Worm (Caenorhabditis elegans) whole organism, L4 larva: ENCODE data around the gene spe-41.
A peak's percentile ranks its signal among the peaks of the same experiment; 100 is the strongest.
"Not testable (repeated sequence)": the region's sequence is repeated elsewhere in the genome, so short reads cannot be mapped to it uniquely, and the experiment has no call there.

Source experiments
- D1046.2 ChIP-seq: fragments of 200-800 bp; sonication (Bioruptor generic); IDR thresholded peaks from 2 replicates; pipeline ENCODE4 v1.3.6; 2022; ENCODE audit warnings: missing genetic modification characterization, missing compliant biosample characterization
- F26F4.8 ChIP-seq: fragments of 200-800 bp; sonication (Bioruptor generic); conservative IDR thresholded peaks from 2 replicates; pipeline ENCODE4 v1.3.6; 2022; ENCODE audit warnings: missing genetic modification characterization, missing compliant biosample characterization
- F49E8.2 ChIP-seq: sonication (generic microtip); optimal IDR thresholded peaks from 2 replicates; lab custom pipeline; 2016; ENCODE audit warnings: missing compliant biosample characterization, mild to moderate bottlenecking, missing genetic modification characterization, borderline replicate concordance
- Y105C5A.15 ChIP-seq: fragments of 200-800 bp; sonication (Bioruptor generic); IDR thresholded peaks from 2 replicates; pipeline ENCODE4 v1.3.6; 2022; ENCODE audit warnings: missing genetic modification characterization, missing compliant biosample characterization
- Y5F2A.4 ChIP-seq: fragments of 200-800 bp; sonication (Bioruptor generic); optimal IDR thresholded peaks from 2 replicates; lab custom pipeline; 2018; ENCODE audit warnings: mild to moderate bottlenecking, missing genetic modification characterization, missing compliant biosample characterization
- aha-1 ChIP-seq: fragments of 150-350 bp; peaks from one replicate; lab custom pipeline; 2014; ENCODE audit warnings: missing biosample characterization, missing genetic modification characterization
- aly-2 ChIP-seq: sonication (generic microtip); optimal IDR thresholded peaks from 2 replicates; lab custom pipeline; 2018; ENCODE audit warnings: missing biosample characterization, missing genetic modification characterization
- ceh-20 ChIP-seq: fragments of 200-800 bp; sonication (Bioruptor generic); IDR thresholded peaks from 2 replicates; pipeline ENCODE4 v1.3.6; 2022; ENCODE audit warnings: missing genetic modification reagents, missing genetic modification characterization, missing compliant biosample characterization
- ceh-82 ChIP-seq: sonication (generic microtip); optimal IDR thresholded peaks from 2 replicates; lab custom pipeline; 2017; ENCODE audit warnings: missing biosample characterization, missing genetic modification characterization
- ces-1 ChIP-seq: fragments of 150-350 bp; sonication (generic microtip); optimal IDR thresholded peaks from 4 replicates; lab custom pipeline; 2014; ENCODE audit warnings: missing biosample characterization, missing genetic modification reagents, missing genetic modification characterization
- daf-16 ChIP-seq, 3 experiments: sonication (generic microtip); optimal IDR thresholded peaks; 2 replicates each; lab custom pipeline; 2016 to 2017; ENCODE audit warnings: missing genetic modification characterization in 3 of 3, missing genetic modification reagents in 3 of 3, mild to moderate bottlenecking in 2 of 3, missing compliant biosample characterization in 2 of 3, missing biosample characterization in 1 of 3, moderate library complexity in 1 of 3
- dmd-6 ChIP-seq: fragments of 200-800 bp; sonication (Bioruptor generic); IDR thresholded peaks from 2 replicates; pipeline ENCODE4 v1.3.6; 2022; ENCODE audit warnings: missing genetic modification reagents, missing genetic modification characterization, missing compliant biosample characterization
- dmd-9 ChIP-seq: fragments of 200-800 bp; sonication (Bioruptor generic); IDR thresholded peaks from 2 replicates; pipeline ENCODE4 v1.3.6; 2022; ENCODE audit warnings: missing genetic modification reagents, missing genetic modification characterization, missing compliant biosample characterization
- hlh-11 ChIP-seq: fragments of 200-800 bp; sonication (Bioruptor generic); optimal IDR thresholded peaks from 2 replicates; lab custom pipeline; 2018; ENCODE audit warnings: mild to moderate bottlenecking, missing genetic modification characterization, missing compliant biosample characterization
- lin-13 ChIP-seq: fragments of 150-350 bp; optimal IDR thresholded peaks from 2 replicates; lab custom pipeline; 2014; ENCODE audit warnings: missing biosample characterization, missing genetic modification reagents, missing genetic modification characterization
- lin-38 ChIP-seq: fragments of 200-800 bp; sonication (Bioruptor generic); IDR thresholded peaks from 2 replicates; pipeline ENCODE4 v1.3.6; 2022; ENCODE audit warnings: missing genetic modification reagents, missing genetic modification characterization, missing compliant biosample characterization
- lir-3 ChIP-seq: sonication (generic microtip); optimal IDR thresholded peaks from 2 replicates; lab custom pipeline; 2016; ENCODE audit warnings: mild to moderate bottlenecking, missing genetic modification characterization, missing compliant biosample characterization
- lsy-2 ChIP-seq, 2 experiments: fragments of 150-350 bp in 1 of 2; sonication (generic microtip) in 1 of 2; optimal IDR thresholded peaks; 2 replicates each; lab custom pipeline; 2014 to 2017; ENCODE audit warnings: missing biosample characterization in 2 of 2, missing genetic modification characterization in 2 of 2
- madf-5 ChIP-seq, 2 experiments: fragments of 200-800 bp; sonication (Bioruptor generic); IDR thresholded peaks; 2 replicates each; pipeline ENCODE4 v1.3.6; 2022; ENCODE audit warnings: missing compliant biosample characterization in 2 of 2, missing genetic modification characterization in 2 of 2
- mdl-1 ChIP-seq, 2 experiments: fragments of 150-350 bp in 1 of 2; sonication (generic microtip) in 1 of 2; optimal IDR thresholded peaks; 2 replicates each; lab custom pipeline; 2014 to 2017; ENCODE audit warnings: missing biosample characterization in 2 of 2, missing genetic modification characterization in 2 of 2
- mxl-2 ChIP-seq: fragments of 200-800 bp; sonication (Bioruptor generic); conservative IDR thresholded peaks from 2 replicates; pipeline ENCODE4 v1.3.6; 2022; ENCODE audit warnings: missing genetic modification reagents, missing genetic modification characterization, missing compliant biosample characterization
- nhr-28 ChIP-seq: fragments of 150-350 bp; optimal IDR thresholded peaks from 2 replicates; lab custom pipeline; 2014; ENCODE audit warnings: missing biosample characterization, missing genetic modification characterization
- nhr-41 ChIP-seq: fragments of 200-800 bp; sonication (Bioruptor generic); IDR thresholded peaks from 2 replicates; pipeline ENCODE4 v1.3.6; 2022; ENCODE audit warnings: missing genetic modification reagents, missing genetic modification characterization, missing compliant biosample characterization
- nhr-6 ChIP-seq: fragments of 150-350 bp; optimal IDR thresholded peaks from 2 replicates; lab custom pipeline; 2014; ENCODE audit warnings: missing biosample characterization, missing genetic modification characterization
- pqm-1 ChIP-seq: sonication (generic microtip); optimal IDR thresholded peaks from 2 replicates; lab custom pipeline; 2017; ENCODE audit warnings: missing biosample characterization, missing genetic modification characterization
- rbr-2 ChIP-seq: sonication (generic microtip); optimal IDR thresholded peaks from 2 replicates; lab custom pipeline; 2016; ENCODE audit warnings: missing genotype, missing genetic modification characterization, missing compliant biosample characterization
- set-16 ChIP-seq: fragments of 200-800 bp; sonication (Bioruptor generic); IDR thresholded peaks from 2 replicates; pipeline ENCODE4 v1.3.6; 2022; ENCODE audit warnings: missing genetic modification reagents, missing genetic modification characterization, missing compliant biosample characterization
- snpc-1.2 ChIP-seq: fragments of 200-800 bp; sonication (Bioruptor generic); IDR thresholded peaks from 2 replicates; pipeline ENCODE4 v1.3.6; 2022; ENCODE audit warnings: missing genetic modification reagents, missing genetic modification characterization, missing compliant biosample characterization
- snpc-4 ChIP-seq: fragments of 150-350 bp; optimal IDR thresholded peaks from 2 replicates; lab custom pipeline; 2014; ENCODE audit warnings: missing biosample characterization, missing genetic modification characterization
- spr-1 ChIP-seq: sonication (generic microtip); optimal IDR thresholded peaks from 2 replicates; lab custom pipeline; 2016; ENCODE audit warnings: mild to moderate bottlenecking, missing genetic modification characterization, missing compliant biosample characterization
- unc-39 ChIP-seq: sonication (generic microtip); optimal IDR thresholded peaks from 2 replicates; lab custom pipeline; 2017; ENCODE audit warnings: missing biosample characterization, missing genetic modification characterization
- unc-62 ChIP-seq, 3 experiments: fragments of 150-350 bp in 1 of 3; sonication (generic microtip); optimal IDR thresholded peaks in 2 of 3; peaks in 1 of 3; 1 replicate in 1 of 3; 2 replicates in 2 of 3; lab custom pipeline; 2014 to 2017; ENCODE audit warnings: missing biosample characterization in 3 of 3, missing genetic modification characterization in 3 of 3, missing genetic modification reagents in 3 of 3, missing genotype in 1 of 3
- vab-7 ChIP-seq: fragments of 200-800 bp; sonication (Bioruptor generic); IDR thresholded peaks from 2 replicates; pipeline ENCODE4 v1.3.6; 2022; ENCODE audit warnings: missing genetic modification reagents, missing genetic modification characterization, missing compliant biosample characterization

spe-41 gene

DNA sequence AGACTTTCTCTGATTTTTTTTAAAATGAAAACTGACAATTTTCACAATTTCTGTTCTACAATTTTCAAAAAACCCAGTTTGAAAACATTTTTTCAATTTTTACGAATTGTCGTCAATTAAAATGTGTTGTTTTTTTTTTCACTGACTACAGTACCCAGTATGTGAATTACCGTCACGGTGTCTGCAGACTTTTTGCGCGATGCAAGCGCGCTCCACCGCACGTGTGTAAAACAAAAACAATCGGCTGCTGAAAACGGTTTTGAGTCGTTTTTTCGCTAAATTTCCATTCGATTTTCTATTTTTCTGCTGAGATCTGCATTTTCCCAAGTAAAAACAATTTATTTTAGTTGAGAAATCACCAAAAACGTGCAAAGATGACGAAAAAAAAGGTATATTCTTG lies 12.2 kb upstream of the spe-41 start (continued):
- TF ChIP-seq mxl-2 (peak; percentile 56; the same call in 1 of the 2 replicates), D1046.2 (GFP tag; lab: Robert Waterston, UW) (peak; percentile 96), daf-16 (GFP tag; optimal IDR thresholded peaks at IDR 0.05; lab: Kevin White, UChicago) (peak; percentile 52 to 90), daf-16 (tag; optimal IDR thresholded peaks at IDR 0.05; lab: Kevin White, UChicago) (peak; percentile 94), madf-5 (GFP tag; IDR thresholded peaks at IDR 0.05; lab: Robert Waterston, UW) (peak; percentile 72 to 82; a peak in 2 of 4 replicates), F26F4.8 (GFP tag; lab: Robert Waterston, UW) (no peak), aly-2 (no peak), unc-39 (tag; lab: Kevin White, UChicago) (no peak)

- not testable (repeated sequence) for TF ChIP-seq spr-1 (tag; lab: Kevin White, UChicago); unc-62 (GFP tag; optimal IDR thresholded peaks at IDR 0.05 in 1 of 2; lab: Kevin White, UChicago); unc-62 (tag; optimal IDR thresholded peaks at IDR 0.05; lab: Kevin White, UChicago); nhr-41 (GFP tag; lab: Robert Waterston, UW)
- TF ChIP-seq, all 104 proteins: peak for 0; not testable (repeated sequence) for 104
These were observed 10.0 kb upstream of the spe-41 start, which contains the start of gene C34C12.1 for ce11 chrIII:3454045-3454444. Gene C34C12.1 (plus strand): TSS chrIII:3454345.

ce11 chrIII:3453486-3453885 lies 9.5 kb upstream of the spe-41 start, which contains the start of gene C34C12.2:
Gene C34C12.2 (plus strand): TSS chrIII:3453786.
- TF ChIP-seq aha-1 (tag; lab: Kevin White, UChicago); vab-7; lin-13 (GFP tag; lab: Kevin White, UChicago): not testable (repeated sequence)
- TF ChIP-seq, all 104 proteins: peak for 0; not testable (repeated sequence) for 104

ce11 chrIII:3452563-3453210 lies 8.7 kb upstream of the spe-41 start, which contains the start of the genes K01A11.3 and C34C12.12:
Gene K01A11.3 (minus strand): TSS chrIII:3452613.
Gene C34C12.12 (plus strand): TSS chrIII:3453194.
- TF ChIP-seq lin-38 (peak; percentile 61), dmd-9 (GFP tag; lab: Robert Waterston, UW) (no peak), set-16 (GFP tag; lab: Robert Waterston, UW) (peak; percentile 57)
- TF ChIP-seq, all 104 proteins: peak for 2

DNA sequence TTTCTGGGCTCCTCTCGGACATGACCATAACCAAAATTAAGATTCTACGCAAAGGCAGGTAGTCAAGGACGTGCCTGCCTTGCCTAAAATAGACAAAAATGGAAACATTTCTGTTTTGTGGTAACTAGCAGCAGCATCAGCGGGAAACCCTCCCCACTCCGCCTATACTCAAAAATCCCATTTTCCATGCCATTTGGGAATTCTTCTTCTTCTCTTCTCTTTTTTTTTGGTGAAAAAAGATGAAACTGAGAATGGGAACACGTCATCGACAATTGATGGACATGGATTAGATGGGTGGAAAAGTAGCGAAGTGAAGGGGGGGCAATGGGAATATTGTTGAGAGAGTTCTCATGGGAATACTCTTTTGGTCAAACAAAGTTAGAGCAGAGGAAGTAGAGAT lies 6.9 kb downstream of the spe-41 start:
- TF ChIP-seq F49E8.2 (tag; lab: Kevin White, UChicago) (no peak), rbr-2 (tag; lab: Kevin White, UChicago) (peak; percentile 2), ceh-20 (GFP tag; lab: Robert Waterston, UW) (0 out of 2 replicates have a peak, but pooled peaks have one; percentile 40), aha-1 (tag; lab: Kevin White, UChicago) (peak; percentile 93), unc-62 (GFP tag; optimal IDR thresholded peaks at IDR 0.05 in 1 of 2; lab: Kevin White, UChicago) (peak in 1 of 2 experiments; percentile 28), unc-62 (tag; optimal IDR thresholded peaks at IDR 0.05; lab: Kevin White, UChicago) (no peak), Y5F2A.4 (no peak), snpc-1.2 (GFP tag; lab: Robert Waterston, UW) (no peak), lin-13 (GFP tag; lab: Kevin White, UChicago) (no peak)

DNA sequence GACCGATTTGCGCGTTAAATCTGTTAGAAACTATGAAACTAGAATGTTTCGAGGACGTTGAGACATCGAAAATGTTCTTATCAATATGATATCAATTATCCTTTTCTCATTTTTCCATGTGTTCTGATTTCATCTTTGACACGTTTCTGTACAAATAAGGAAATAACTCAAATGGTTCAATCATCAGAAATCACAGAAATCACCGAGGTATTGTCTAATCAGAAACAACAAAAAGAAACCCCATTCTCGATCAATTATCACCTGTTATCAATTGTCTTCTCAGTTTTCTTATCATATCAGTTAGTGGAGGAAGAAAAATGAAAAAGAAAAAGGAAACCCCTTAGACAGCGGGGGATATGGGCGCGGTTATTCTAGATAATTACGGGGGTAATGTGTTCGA lies 8.9 kb downstream of the spe-41 start:
- TF ChIP-seq spr-1 (tag; lab: Kevin White, UChicago) (no peak), Y105C5A.15 (GFP tag; lab: Robert Waterston, UW) (no peak), nhr-6 (tag; lab: Kevin White, UChicago) (no peak), unc-62 (GFP tag; optimal IDR thresholded peaks at IDR 0.05 in 1 of 2; lab: Kevin White, UChicago) (peak in 1 of 2 experiments; percentile 99), unc-62 (tag; optimal IDR thresholded peaks at IDR 0.05; lab: Kevin White, UChicago) (no peak), pqm-1 (tag; lab: Kevin White, UChicago) (peak; percentile 60), snpc-4 (tag; lab: Kevin White, UChicago) (no peak), hlh-11 (peak; percentile 41), F49E8.2 (tag; lab: Kevin White, UChicago) (no peak), nhr-28 (tag; lab: Kevin White, UChicago) (peak; percentile 72), lir-3 (tag; lab: Kevin White, UChicago) (no peak), mdl-1 (tag; optimal IDR thresholded peaks at IDR 0.05; lab: Kevin White, UChicago) (peak in 1 of 2 experiments; percentile 51), lsy-2 (tag; optimal IDR thresholded peaks at IDR 0.05; lab: Kevin White, UChicago) (peak in 1 of 2 experiments; percentile 4), ces-1 (GFP tag; lab: Kevin White, UChicago) (no peak), dmd-6 (GFP tag; lab: Robert Waterston, UW) (peak; percentile 60), ceh-82 (no peak)
